Worm (Caenorhabditis elegans): ENCODE results near the gene W09C2.7.

DNA sequence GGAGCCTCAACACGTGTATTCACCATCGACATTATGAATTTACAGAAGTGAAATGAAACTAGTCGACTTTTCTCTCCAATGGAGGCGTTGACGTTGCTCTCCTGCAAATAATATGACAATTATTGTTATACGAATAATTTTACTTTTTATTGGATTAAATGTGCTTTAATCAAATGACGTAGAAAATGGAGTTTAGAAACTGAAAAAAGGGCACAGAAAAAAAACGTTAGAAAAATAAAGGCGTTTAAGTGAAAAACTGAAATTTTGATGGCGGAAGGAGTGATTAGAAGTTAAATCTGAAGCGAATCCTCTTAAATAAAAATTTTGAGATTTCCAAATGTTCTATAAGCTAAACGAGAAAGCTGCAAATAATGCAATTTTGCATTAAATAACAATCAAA lies 42.2 kb downstream of the W09C2.7 start, which contains the start of gene npr-2:
- TF ChIP-seq flt-1 (GFP tag; IDR thresholded peaks at IDR 0.05): no peak
- no peak for TF ChIP-seq med-1 (GFP tag; optimal IDR thresholded peaks at IDR 0.05; ENCODE audit: insufficient read depth)
- TF ChIP-seq ztf-29 (GFP tag; IDR thresholded peaks at IDR 0.05): no peak
- TF ChIP-seq ztf-23 (GFP tag; IDR thresholded peaks at IDR 0.05): no peak
- TF ChIP-seq ref-1 (GFP tag; conservative IDR thresholded peaks at IDR 0.05): no peak

Data from whole organism, midembryonic.